Worm (Caenorhabditis elegans) whole organism, mixed stage, embryonic: ENCODE results near the gene cpsf-1.
"Not testable (repeated sequence)": the region's sequence is repeated elsewhere in the genome, so short reads cannot be mapped to it uniquely, and the experiment has no call there.

Experiments used
- blmp-1 ChIP-seq: fragments of 150-350 bp; optimal IDR thresholded peaks from 2 replicates; lab custom pipeline; 2014; ENCODE audit warnings: missing biosample characterization, missing genetic modification characterization
- ceh-39 ChIP-seq: fragments of 150-350 bp; optimal IDR thresholded peaks from 2 replicates; lab custom pipeline; 2014; ENCODE audit warnings: missing biosample characterization, missing genetic modification characterization
- ces-1 ChIP-seq: fragments of 150-350 bp; optimal IDR thresholded peaks from 2 replicates; lab custom pipeline; 2014; ENCODE audit warnings: missing biosample characterization, missing genetic modification reagents, missing genetic modification characterization
- elt-1 ChIP-seq: sonication (generic microtip); optimal IDR thresholded peaks from 2 replicates; lab custom pipeline; 2017; ENCODE audit warnings: missing genetic modification characterization, mild to moderate bottlenecking, missing compliant biosample characterization, antibody characterized with exemption, moderate library complexity, borderline replicate concordance; ENCODE audit not compliant: insufficient read depth
- mab-5 ChIP-seq: fragments of 150-350 bp; optimal IDR thresholded peaks from 2 replicates; lab custom pipeline; 2014; ENCODE audit warnings: missing biosample characterization, missing genetic modification characterization
- mep-1 ChIP-seq: fragments of 150-350 bp; optimal IDR thresholded peaks from 2 replicates; lab custom pipeline; 2017; ENCODE audit warnings: missing biosample characterization, missing genetic modification reagents, missing genetic modification characterization, inconsistent platforms
- nhr-12 ChIP-seq: fragments of 150-350 bp; optimal IDR thresholded peaks from 2 replicates; lab custom pipeline; 2014; ENCODE audit warnings: missing biosample characterization, missing genetic modification characterization
- nhr-237 ChIP-seq: fragments of 150-350 bp; optimal IDR thresholded peaks from 2 replicates; lab custom pipeline; 2014; ENCODE audit warnings: missing biosample characterization, missing genetic modification characterization
- sptf-1 ChIP-seq: sonication (generic microtip); optimal IDR thresholded peaks from 2 replicates; lab custom pipeline; 2017; ENCODE audit warnings: mild to moderate bottlenecking, missing genetic modification characterization, moderate library complexity, missing compliant biosample characterization
- unc-62 ChIP-seq: fragments of 150-350 bp; optimal IDR thresholded peaks from 2 replicates; lab custom pipeline; 2014; ENCODE audit warnings: missing biosample characterization, missing genetic modification reagents, missing genetic modification characterization
- ztf-11 ChIP-seq: fragments of 150-350 bp; optimal IDR thresholded peaks from 2 replicates; lab custom pipeline; 2014; ENCODE audit warnings: missing biosample characterization, missing genetic modification characterization

DNA sequence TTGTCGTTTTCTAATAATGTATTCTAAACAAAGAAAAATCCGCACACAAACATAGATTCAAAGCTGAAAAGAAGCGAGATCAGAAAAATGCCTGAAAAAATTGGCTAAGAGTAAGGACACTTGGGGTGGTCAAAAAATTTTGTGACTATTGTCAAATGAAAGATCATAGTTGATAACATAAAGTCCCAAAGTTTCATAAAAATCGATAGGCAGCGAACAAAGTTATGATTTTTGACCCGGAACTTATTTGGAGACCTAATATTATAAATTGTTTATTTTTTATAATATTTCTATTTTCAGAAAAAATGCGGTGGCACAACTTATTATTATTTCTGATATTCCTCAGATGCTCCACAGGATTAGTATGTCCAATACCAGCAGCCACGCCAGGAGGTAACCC is 18.4 kb upstream of the cpsf-1 start, which contains the start of gene R05C11.4:
- not testable (repeated sequence) for TF ChIP-seq mab-5 (tag; lab: Kevin White, UChicago); nhr-237; ceh-39 (tag; lab: Kevin White, UChicago); unc-62 (GFP tag; lab: Kevin White, UChicago); nhr-12 (tag; lab: Kevin White, UChicago); elt-1 (tag; lab: Kevin White, UChicago); ztf-11; blmp-1; ces-1 (GFP tag; lab: Kevin White, UChicago); sptf-1 (tag; lab: Kevin White, UChicago); mep-1 (tag; lab: Kevin White, UChicago)
